Fruit fly (Drosophila melanogaster) whole organism, embryonic: ENCODE measurements around the gene fkh.

Experiments
- Abd-B ChIP-seq: fragments of 200-800 bp; sonication (Bioruptor generic); optimal IDR thresholded peaks from 2 replicates; lab custom pipeline; 2018; ENCODE audit warnings: missing biosample characterization, mild to moderate bottlenecking, missing genetic modification characterization, moderate library complexity
- Atf3 ChIP-seq: fragments of 200-800 bp; sonication (Bioruptor generic); optimal IDR thresholded peaks from 3 replicates; lab custom pipeline; 2016; ENCODE audit warnings: missing biosample characterization, missing genetic modification characterization
- CG10147 ChIP-seq: fragments of 200-800 bp; sonication (Bioruptor generic); optimal IDR thresholded peaks from 2 replicates; lab custom pipeline; 2019; ENCODE audit warnings: missing biosample characterization, mild to moderate bottlenecking, missing genetic modification characterization, moderate library complexity
- CG10366 ChIP-seq: fragments of 200-800 bp; sonication (Bioruptor generic); IDR thresholded peaks from 2 replicates; pipeline ENCODE4 v1.3.6; 2022; ENCODE audit warnings: missing biosample characterization, missing genetic modification characterization
- CG10462 ChIP-seq: fragments of 200-800 bp; sonication (Bioruptor generic); optimal IDR thresholded peaks from 2 replicates; lab custom pipeline; 2016; ENCODE audit warnings: missing biosample characterization, missing genetic modification characterization
- CG11085 ChIP-seq: fragments of 200-800 bp; sonication (Bioruptor generic); IDR thresholded peaks from 2 replicates; pipeline ENCODE4 v1.3.6; 2022; ENCODE audit warnings: missing biosample characterization, missing genetic modification characterization
- CG11504 ChIP-seq: fragments of 200-800 bp; sonication (Bioruptor generic); optimal IDR thresholded peaks from 3 replicates; lab custom pipeline; 2019; ENCODE audit warnings: missing biosample characterization, mild to moderate bottlenecking, missing genetic modification characterization, moderate library complexity
- CG12071 ChIP-seq: fragments of 200-800 bp; sonication (Bioruptor generic); optimal IDR thresholded peaks from 3 replicates; lab custom pipeline; 2018; ENCODE audit warnings: missing biosample characterization, mild to moderate bottlenecking, missing genetic modification characterization
- CG13287 ChIP-seq: fragments of 200-800 bp; sonication (Bioruptor generic); IDR thresholded peaks from 2 replicates; pipeline ENCODE4 v1.3.6; 2022; ENCODE audit warnings: missing biosample characterization, missing genetic modification characterization; ENCODE audit not compliant: partially characterized antibody
- CG14014 ChIP-seq: fragments of 200-800 bp; sonication (Bioruptor generic); IDR thresholded peaks from 2 replicates; pipeline ENCODE4 v1.3.6; 2022; ENCODE audit warnings: missing biosample characterization, missing genetic modification characterization
- CG15269 ChIP-seq: fragments of 200-800 bp; sonication (Bioruptor generic); optimal IDR thresholded peaks from 2 replicates; lab custom pipeline; 2018; ENCODE audit warnings: missing biosample characterization, mild to moderate bottlenecking, missing genetic modification characterization, moderate library complexity
- CG17186 ChIP-seq: fragments of 200-800 bp; sonication (Bioruptor generic); optimal IDR thresholded peaks from 3 replicates; lab custom pipeline; 2017; ENCODE audit warnings: missing biosample characterization, missing genetic modification reagents, missing genetic modification characterization
- CG18011 ChIP-seq: fragments of 200-800 bp; sonication (Bioruptor generic); optimal IDR thresholded peaks from 2 replicates; lab custom pipeline; 2017; ENCODE audit warnings: missing biosample characterization, missing genetic modification characterization, mild to moderate bottlenecking, moderate library complexity, missing genotype
- CG31224 ChIP-seq: fragments of 200-800 bp; sonication (Bioruptor generic); IDR thresholded peaks from 2 replicates; pipeline ENCODE4 v1.3.6; 2022; ENCODE audit warnings: missing biosample characterization, missing genetic modification characterization
- CG31365 ChIP-seq: fragments of 200-800 bp; sonication (Bioruptor generic); optimal IDR thresholded peaks from 2 replicates; lab custom pipeline; 2018; ENCODE audit warnings: missing biosample characterization, mild to moderate bottlenecking, missing genetic modification characterization
- CG31441 ChIP-seq: fragments of 200-800 bp; sonication (Bioruptor generic); IDR thresholded peaks from 2 replicates; pipeline ENCODE4 v1.3.6; 2022; ENCODE audit warnings: missing biosample characterization, missing genetic modification characterization
- CG32767 ChIP-seq: fragments of 200-800 bp; sonication (Bioruptor generic); IDR thresholded peaks from 2 replicates; pipeline ENCODE4 v1.3.6; 2022; ENCODE audit warnings: missing biosample characterization, missing genetic modification characterization
- CG32772 ChIP-seq: fragments of 200-800 bp; sonication (Bioruptor generic); IDR thresholded peaks from 2 replicates; pipeline ENCODE4 v1.3.6; 2022; ENCODE audit warnings: missing biosample characterization, missing genetic modification characterization
- CG34376 ChIP-seq: fragments of 200-800 bp; sonication (Bioruptor generic); optimal IDR thresholded peaks from 2 replicates; lab custom pipeline; 2018; ENCODE audit warnings: missing biosample characterization, mild to moderate bottlenecking, missing genetic modification characterization
- CG42726 ChIP-seq: fragments of 200-800 bp; sonication (Bioruptor generic); IDR thresholded peaks from 2 replicates; pipeline ENCODE4 v1.3.6; 2022; ENCODE audit warnings: missing biosample characterization, missing genetic modification characterization; ENCODE audit not compliant: partially characterized antibody
- CG4617 ChIP-seq: fragments of 200-800 bp; sonication (Bioruptor generic); optimal IDR thresholded peaks from 3 replicates; lab custom pipeline; 2016; ENCODE audit warnings: missing biosample characterization, missing genetic modification characterization, borderline replicate concordance
- CG6654 ChIP-seq: fragments of 200-800 bp; sonication (Bioruptor generic); optimal IDR thresholded peaks from 2 replicates; lab custom pipeline; 2017; ENCODE audit warnings: missing biosample characterization, mild to moderate bottlenecking, missing genetic modification characterization
- CG7271 ChIP-seq: fragments of 200-800 bp; sonication (Bioruptor generic); optimal IDR thresholded peaks from 2 replicates; lab custom pipeline; 2018; ENCODE audit warnings: missing biosample characterization, mild to moderate bottlenecking, missing genetic modification characterization, moderate library complexity
- CG8089 ChIP-seq: fragments of 200-800 bp; sonication (Bioruptor generic); optimal IDR thresholded peaks from 3 replicates; lab custom pipeline; 2016; ENCODE audit warnings: missing biosample characterization, missing genetic modification characterization
- CG9215 ChIP-seq: fragments of 200-800 bp; sonication (Bioruptor generic); IDR thresholded peaks from 2 replicates; pipeline ENCODE4 v1.3.6; 2022; ENCODE audit warnings: missing biosample characterization, missing genetic modification characterization
- CG9932 ChIP-seq: fragments of 200-800 bp; sonication (Bioruptor generic); IDR thresholded peaks from 2 replicates; pipeline ENCODE4 v1.3.6; 2022; ENCODE audit warnings: missing biosample characterization, missing genetic modification characterization
- Dek ChIP-seq: fragments of 200-800 bp; sonication (Bioruptor generic); optimal IDR thresholded peaks from 3 replicates; lab custom pipeline; 2019; ENCODE audit warnings: missing biosample characterization, mild to moderate bottlenecking, missing genetic modification characterization, moderate library complexity
- Doc2 ChIP-seq: fragments of 200-800 bp; sonication (Bioruptor generic); IDR thresholded peaks from 2 replicates; pipeline ENCODE4 v1.3.6; 2022; ENCODE audit warnings: missing biosample characterization, missing genetic modification characterization
- Eip74EF ChIP-seq, 2 experiments: fragments of 200-800 bp in 1 of 2; fragments of >200 bp in 1 of 2; sonication (Bioruptor generic) in 1 of 2; optimal IDR thresholded peaks; 2 replicates each; lab custom pipeline; 2017 to 2019; ENCODE audit warnings: missing biosample characterization in 2 of 2, missing genetic modification characterization in 2 of 2, mild to moderate bottlenecking in 1 of 2, moderate library complexity in 1 of 2
- Fer1 ChIP-seq: fragments of 200-800 bp; sonication (Bioruptor generic); optimal IDR thresholded peaks from 2 replicates; lab custom pipeline; 2017; ENCODE audit warnings: missing biosample characterization, mild to moderate bottlenecking, missing genetic modification characterization
- Optix ChIP-seq: fragments of 200-800 bp; sonication (Bioruptor generic); IDR thresholded peaks from 3 replicates; pipeline ENCODE4 v1.3.6; 2022; ENCODE audit warnings: missing biosample characterization, missing genetic modification characterization
- Rfx ChIP-seq: fragments of 200-800 bp; sonication (Bioruptor generic); IDR thresholded peaks from 2 replicates; pipeline ENCODE4 v1.3.6; 2022; ENCODE audit warnings: missing biosample characterization, missing genetic modification characterization
- Sox102F ChIP-seq: fragments of 200-800 bp; sonication (Bioruptor generic); optimal IDR thresholded peaks from 2 replicates; lab custom pipeline; 2018; ENCODE audit warnings: missing biosample characterization, mild to moderate bottlenecking, missing genetic modification characterization, moderate library complexity
- YL-1 ChIP-seq: fragments of 200-800 bp; sonication (Bioruptor generic); optimal IDR thresholded peaks from 3 replicates; lab custom pipeline; 2017; ENCODE audit warnings: missing biosample characterization, mild to moderate bottlenecking, missing genetic modification characterization
- ash1 ChIP-seq: fragments of 200-800 bp; sonication (Bioruptor generic); optimal IDR thresholded peaks from 2 replicates; lab custom pipeline; 2018; ENCODE audit warnings: missing biosample characterization, mild to moderate bottlenecking, missing genetic modification characterization
- br ChIP-seq: fragments of >200 bp; optimal IDR thresholded peaks from 2 replicates; lab custom pipeline; 2017
- corto ChIP-seq: fragments of 200-800 bp; sonication (Bioruptor generic); optimal IDR thresholded peaks from 2 replicates; lab custom pipeline; 2016; ENCODE audit warnings: missing biosample characterization, mild to moderate bottlenecking, missing genetic modification characterization, moderate library complexity
- danr ChIP-seq: fragments of 200-800 bp; sonication (Bioruptor generic); IDR thresholded peaks from 2 replicates; pipeline ENCODE4 v1.3.6; 2022; ENCODE audit warnings: missing biosample characterization, missing genetic modification characterization
- dimm ChIP-seq: fragments of 200-800 bp; sonication (Bioruptor generic); IDR thresholded peaks from 2 replicates; pipeline ENCODE4 v1.3.6; 2022; ENCODE audit warnings: missing biosample characterization, missing genetic modification characterization
- kay ChIP-seq: fragments of 200-800 bp; sonication (Bioruptor generic); optimal IDR thresholded peaks from 2 replicates; lab custom pipeline; 2016; ENCODE audit warnings: missing biosample characterization, missing genetic modification characterization
- ken ChIP-seq: fragments of 200-800 bp; sonication (Bioruptor generic); IDR thresholded peaks from 3 replicates; pipeline ENCODE4 v1.3.6; 2022; ENCODE audit warnings: missing biosample characterization, missing genetic modification characterization
- lilli ChIP-seq: fragments of 200-800 bp; sonication (Bioruptor generic); optimal IDR thresholded peaks from 3 replicates; lab custom pipeline; 2016; ENCODE audit warnings: missing biosample characterization, missing genetic modification characterization
- nerfin-1 ChIP-seq: fragments of 200-800 bp; sonication (Bioruptor generic); optimal IDR thresholded peaks from 3 replicates; lab custom pipeline; 2019; ENCODE audit warnings: missing biosample characterization, mild to moderate bottlenecking, missing genetic modification characterization, moderate library complexity
- pfk ChIP-seq: fragments of 200-800 bp; sonication (Bioruptor generic); optimal IDR thresholded peaks from 2 replicates; lab custom pipeline; 2018; ENCODE audit warnings: missing biosample characterization, mild to moderate bottlenecking, missing genetic modification characterization, moderate library complexity
- sens ChIP-seq: fragments of 200-800 bp; sonication (Bioruptor generic); peaks from one replicate; lab custom pipeline; 2016; ENCODE audit warnings: missing biosample characterization, missing genetic modification characterization
- sr ChIP-seq: fragments of 200-800 bp; sonication (Bioruptor generic); IDR thresholded peaks from 3 replicates; pipeline ENCODE4 v1.3.6; 2022; ENCODE audit warnings: missing biosample characterization, missing genetic modification characterization
- tin ChIP-seq: fragments of 200-800 bp; sonication (Bioruptor generic); optimal IDR thresholded peaks from 3 replicates; lab custom pipeline; 2016; ENCODE audit warnings: missing biosample characterization, missing genetic modification characterization
- ttk ChIP-seq: fragments of 200-800 bp; sonication (Bioruptor generic); IDR thresholded peaks from 2 replicates; pipeline ENCODE4 v2.1.2; 2022; ENCODE audit warnings: missing biosample characterization, missing genetic modification characterization
- wdn ChIP-seq: fragments of 200-800 bp; sonication (Bioruptor generic); IDR thresholded peaks from 2 replicates; pipeline ENCODE4 v1.3.6; 2022; ENCODE audit warnings: missing biosample characterization, missing genetic modification characterization

The fkh gene

dm6 chr3R:28585076-28585821 lies at the start of gene fkh (continued):
- TF ChIP-seq ash1 (GFP tag; lab: Kevin White, UChicago) (peak; percentile 99), CG11504 (tag; lab: Kevin White, UChicago) (peak; percentile 65), CG15269 (tag; lab: Kevin White, UChicago) (peak; percentile 58), CG34376 (GFP tag; lab: Kevin White, UChicago) (peak; percentile 96), CG9932 (GFP tag; lab: Robert Waterston, UW) (peak; percentile 58), Rfx (GFP tag; lab: Robert Waterston, UW) (peak; percentile 95), Eip74EF (GFP tag; optimal IDR thresholded peaks at IDR 0.05; lab: Kevin White, UChicago) (peak in 1 of 2 experiments; percentile 75), CG6654 (GFP tag; lab: Kevin White, UChicago) (peak; percentile 52), Optix (GFP tag; lab: Robert Waterston, UW) (peak; percentile 77; the same call in 2 of the 3 replicates), YL-1 (peak; percentile 94), CG10462 (GFP tag; lab: Kevin White, UChicago) (peak; percentile 73), CG17186 (peak; percentile 93), dimm (peak; percentile 26; the same call in 1 of the 2 replicates), CG13287 (GFP tag; lab: Robert Waterston, UW) (peak; percentile 37), CG42726 (GFP tag; lab: Robert Waterston, UW) (no peak), CG32767 (GFP tag; lab: Robert Waterston, UW) (peak; percentile 88), Dek (tag; lab: Kevin White, UChicago) (no peak), CG9215 (GFP tag; lab: Robert Waterston, UW) (peak; percentile 18; the same call in 1 of the 2 replicates), ttk (GFP tag; lab: Robert Waterston, UW) (peak; percentile 67; the same call in 1 of the 2 replicates), CG18011 (peak; percentile 69), nerfin-1 (peak; percentile 89), sr (GFP tag; lab: Robert Waterston, UW) (peak; percentile 70; the same call in 2 of the 3 replicates), tin (GFP tag; lab: Kevin White, UChicago) (peak; percentile 59), Fer1 (GFP tag; lab: Kevin White, UChicago) (peak; percentile 99), CG8089 (peak; percentile 89), CG10147 (peak; percentile 39), CG10366 (GFP tag; lab: Robert Waterston, UW) (peak; percentile 53; the same call in 1 of the 2 replicates), pfk (GFP tag; lab: Kevin White, UChicago) (peak; percentile 88), ken (GFP tag; lab: Robert Waterston, UW) (no peak), lilli (peak; percentile 64), danr (peak; percentile 62; the same call in 1 of the 2 replicates), Abd-B (no peak), CG7271 (tag; lab: Kevin White, UChicago) (no peak), corto (GFP tag; lab: Kevin White, UChicago) (peak; percentile 3), CG31224 (GFP tag; lab: Robert Waterston, UW) (peak; percentile 45), Sox102F (GFP tag; lab: Kevin White, UChicago) (peak; percentile 56), CG32772 (GFP tag; lab: Robert Waterston, UW) (no peak), sens (GFP tag; lab: Kevin White, UChicago) (peak; percentile 98), kay (GFP tag; lab: Kevin White, UChicago) (peak; percentile 73), CG12071 (GFP tag; lab: Kevin White, UChicago) (peak; percentile 98), CG14014 (GFP tag; lab: Robert Waterston, UW) (peak; percentile 81; the same call in 1 of the 2 replicates), Doc2 (no peak), wdn (GFP tag; lab: Robert Waterston, UW) (peak; percentile 67), CG31365 (peak; percentile 87), Atf3 (GFP tag; lab: Kevin White, UChicago) (peak; percentile 65), CG11085 (GFP tag; lab: Robert Waterston, UW) (peak; percentile 36; the same call in 1 of the 2 replicates), CG31441 (GFP tag; lab: Robert Waterston, UW) (peak; percentile 55; the same call in 1 of the 2 replicates), br (lab: Kevin White, UChicago) (no peak), CG4617 (GFP tag; lab: Kevin White, UChicago) (peak; percentile 25)
